Fruit fly (Drosophila melanogaster) whole organism, embryonic: ENCODE measurements around the gene CG10584.

Experiments used
- Ada2b ChIP-seq: fragments of 200-800 bp; sonication (Bioruptor generic); IDR thresholded peaks from 2 replicates; pipeline ENCODE4 v1.3.6; 2022; ENCODE audit warnings: missing biosample characterization, missing genetic modification characterization
- Atf6 ChIP-seq: fragments of 200-800 bp; sonication (Bioruptor generic); IDR thresholded peaks from 2 replicates; pipeline ENCODE4 v1.3.6; 2022; ENCODE audit warnings: missing biosample characterization, missing genetic modification characterization
- Blimp-1 ChIP-seq: fragments of 200-800 bp; sonication (Bioruptor generic); optimal IDR thresholded peaks from 3 replicates; lab custom pipeline; 2018; ENCODE audit warnings: missing biosample characterization, missing genetic modification characterization, mild to moderate bottlenecking, moderate library complexity, missing genetic modification reagents
- CG10267 ChIP-seq: fragments of 200-800 bp; sonication (Bioruptor generic); optimal IDR thresholded peaks from 2 replicates; lab custom pipeline; 2018; ENCODE audit warnings: missing biosample characterization, mild to moderate bottlenecking, missing genetic modification characterization, moderate library complexity
- CG10321 ChIP-seq: fragments of 200-800 bp; sonication (Bioruptor generic); IDR thresholded peaks from 2 replicates; pipeline ENCODE4 v1.3.6; 2022; ENCODE audit warnings: missing biosample characterization, missing genetic modification characterization
- CG11085 ChIP-seq: fragments of 200-800 bp; sonication (Bioruptor generic); IDR thresholded peaks from 2 replicates; pipeline ENCODE4 v1.3.6; 2022; ENCODE audit warnings: missing biosample characterization, missing genetic modification characterization
- CG11504 ChIP-seq: fragments of 200-800 bp; sonication (Bioruptor generic); optimal IDR thresholded peaks from 3 replicates; lab custom pipeline; 2019; ENCODE audit warnings: missing biosample characterization, mild to moderate bottlenecking, missing genetic modification characterization, moderate library complexity
- CG11723 ChIP-seq: fragments of 200-800 bp; sonication (Bioruptor generic); optimal IDR thresholded peaks from 2 replicates; lab custom pipeline; 2017; ENCODE audit warnings: missing biosample characterization, mild to moderate bottlenecking, missing genetic modification characterization
- CG12155 ChIP-seq: fragments of 200-800 bp; sonication (Bioruptor generic); optimal IDR thresholded peaks from 3 replicates; lab custom pipeline; 2016; ENCODE audit warnings: missing biosample characterization, missing genetic modification characterization
- CG12219 ChIP-seq: fragments of 200-800 bp; sonication (Bioruptor generic); optimal IDR thresholded peaks from 3 replicates; lab custom pipeline; 2018; ENCODE audit warnings: missing biosample characterization, mild to moderate bottlenecking, missing genetic modification characterization
- CG12659 ChIP-seq: fragments of 200-800 bp; sonication (Bioruptor generic); optimal IDR thresholded peaks from 3 replicates; lab custom pipeline; 2017; ENCODE audit warnings: mild to moderate bottlenecking, missing biosample characterization, missing genetic modification reagents, missing genetic modification characterization
- CG14050 ChIP-seq: fragments of 200-800 bp; sonication (Bioruptor generic); IDR thresholded peaks from 3 replicates; pipeline ENCODE4 v1.3.6; 2022; ENCODE audit warnings: missing biosample characterization, missing genetic modification characterization
- CG1603 ChIP-seq: fragments of 200-800 bp; sonication (Bioruptor generic); optimal IDR thresholded peaks from 2 replicates; lab custom pipeline; 2019; ENCODE audit warnings: missing biosample characterization, mild to moderate bottlenecking, missing genetic modification characterization, moderate library complexity
- CG1647 ChIP-seq: fragments of 200-800 bp; sonication (Bioruptor generic); optimal IDR thresholded peaks from 3 replicates; lab custom pipeline; 2016; ENCODE audit warnings: missing biosample characterization, missing genetic modification characterization
- CG17802 ChIP-seq: fragments of 200-800 bp; sonication (Bioruptor generic); optimal IDR thresholded peaks from 2 replicates; lab custom pipeline; 2018; ENCODE audit warnings: missing biosample characterization, mild to moderate bottlenecking, missing genetic modification characterization, moderate library complexity
- CG2889 ChIP-seq: fragments of 200-800 bp; sonication (Bioruptor generic); IDR thresholded peaks from 3 replicates; pipeline ENCODE4 v1.3.6; 2022; ENCODE audit warnings: missing biosample characterization, missing genetic modification characterization
- CG30403 ChIP-seq: fragments of 200-800 bp; sonication (Bioruptor generic); optimal IDR thresholded peaks from 3 replicates; lab custom pipeline; 2016; ENCODE audit warnings: missing biosample characterization, missing genetic modification characterization
- CG31388 ChIP-seq: fragments of 200-800 bp; sonication (Bioruptor generic); optimal IDR thresholded peaks from 2 replicates; lab custom pipeline; 2016; ENCODE audit warnings: missing biosample characterization, missing genetic modification characterization
- CG32767 ChIP-seq: fragments of 200-800 bp; sonication (Bioruptor generic); IDR thresholded peaks from 2 replicates; pipeline ENCODE4 v1.3.6; 2022; ENCODE audit warnings: missing biosample characterization, missing genetic modification characterization
- CG6854 ChIP-seq: fragments of 200-800 bp; sonication (Bioruptor generic); optimal IDR thresholded peaks from 3 replicates; lab custom pipeline; 2017; ENCODE audit warnings: missing biosample characterization, mild to moderate bottlenecking, missing genetic modification characterization
- CG7372 ChIP-seq: fragments of 200-800 bp; sonication (Bioruptor generic); IDR thresholded peaks from 2 replicates; pipeline ENCODE4 v1.3.6; 2022; ENCODE audit warnings: missing biosample characterization, missing genetic modification characterization
- CG7556 ChIP-seq: fragments of 200-800 bp; sonication (Bioruptor generic); optimal IDR thresholded peaks from 2 replicates; lab custom pipeline; 2017; ENCODE audit warnings: missing biosample characterization, mild to moderate bottlenecking, missing genetic modification characterization
- CG7745 ChIP-seq: fragments of 200-800 bp; sonication (Bioruptor generic); optimal IDR thresholded peaks from 2 replicates; lab custom pipeline; 2018; ENCODE audit warnings: missing biosample characterization, mild to moderate bottlenecking, missing genetic modification characterization, moderate library complexity
- CG8290 ChIP-seq, 3 experiments: fragments of 200-800 bp; sonication (Bioruptor generic); optimal IDR thresholded peaks; 2 replicates each; lab custom pipeline; 2016 to 2019; ENCODE audit warnings: missing biosample characterization in 3 of 3, missing genetic modification characterization in 3 of 3, mild to moderate bottlenecking in 2 of 3, moderate library complexity in 1 of 3
- CG8944 ChIP-seq: fragments of 200-800 bp; sonication (Bioruptor generic); optimal IDR thresholded peaks from 3 replicates; lab custom pipeline; 2016; ENCODE audit warnings: missing biosample characterization, missing genetic modification characterization
- CG9876 ChIP-seq: fragments of 200-800 bp; sonication (Bioruptor generic); optimal IDR thresholded peaks from 2 replicates; lab custom pipeline; 2016; ENCODE audit warnings: missing biosample characterization, missing genetic modification characterization
- Doc3 ChIP-seq: fragments of 200-800 bp; sonication (Bioruptor generic); IDR thresholded peaks from 3 replicates; pipeline ENCODE4 v1.3.6; 2022; ENCODE audit warnings: missing biosample characterization, missing genetic modification characterization; ENCODE audit not compliant: partially characterized antibody
- HmgZ ChIP-seq: fragments of 200-800 bp; sonication (Bioruptor generic); optimal IDR thresholded peaks from 2 replicates; lab custom pipeline; 2018; ENCODE audit warnings: missing biosample characterization, mild to moderate bottlenecking, missing genetic modification characterization
- Hr51 ChIP-seq, 2 experiments: fragments of 200-800 bp; sonication (Bioruptor generic); optimal IDR thresholded peaks; 2 replicates in 1 of 2; 3 replicates in 1 of 2; lab custom pipeline; 2016 to 2018; ENCODE audit warnings: missing biosample characterization in 2 of 2, missing genetic modification characterization in 2 of 2, mild to moderate bottlenecking in 1 of 2, moderate library complexity in 1 of 2
- Meics ChIP-seq: fragments of 200-800 bp; sonication (Bioruptor generic); optimal IDR thresholded peaks from 2 replicates; lab custom pipeline; 2017; ENCODE audit warnings: missing biosample characterization, mild to moderate bottlenecking, missing genetic modification characterization
- Neu2 ChIP-seq: fragments of 200-800 bp; sonication (Bioruptor generic); optimal IDR thresholded peaks from 3 replicates; lab custom pipeline; 2016; ENCODE audit warnings: missing biosample characterization, missing genetic modification characterization, borderline replicate concordance
- Nf-YC ChIP-seq: fragments of 200-800 bp; optimal IDR thresholded peaks from 3 replicates; lab custom pipeline; 2019; ENCODE audit warnings: missing biosample characterization, mild to moderate bottlenecking, missing genetic modification characterization, moderate library complexity
- ara ChIP-seq: fragments of 200-800 bp; sonication (Bioruptor generic); IDR thresholded peaks from 2 replicates; pipeline ENCODE4 v1.3.6; 2022; ENCODE audit warnings: missing biosample characterization, missing genetic modification characterization
- ash1 ChIP-seq: fragments of 200-800 bp; sonication (Bioruptor generic); optimal IDR thresholded peaks from 2 replicates; lab custom pipeline; 2018; ENCODE audit warnings: missing biosample characterization, mild to moderate bottlenecking, missing genetic modification characterization
- dmrt99B ChIP-seq: fragments of 200-800 bp; sonication (Bioruptor generic); optimal IDR thresholded peaks from 2 replicates; lab custom pipeline; 2018; ENCODE audit warnings: missing biosample characterization, mild to moderate bottlenecking, missing genetic modification characterization, moderate library complexity
- gt ChIP-seq: fragments of 200-800 bp; sonication (Bioruptor generic); IDR thresholded peaks from 2 replicates; pipeline ENCODE4 v1.3.6; 2022; ENCODE audit warnings: missing biosample characterization, missing genetic modification characterization
- hkb ChIP-seq, 2 experiments: fragments of 200-800 bp in 1 of 2; fragments of >200 bp in 1 of 2; sonication (Bioruptor generic) in 1 of 2; IDR thresholded peaks in 1 of 2; optimal IDR thresholded peaks in 1 of 2; 2 replicates each; pipeline versions ENCODE4 v1.3.6 to Lab custom; 2017 to 2022; ENCODE audit warnings: missing biosample characterization in 1 of 2, missing genetic modification characterization in 1 of 2
- nmo ChIP-seq: fragments of 200-800 bp; sonication (Bioruptor generic); optimal IDR thresholded peaks from 2 replicates; lab custom pipeline; 2018; ENCODE audit warnings: missing biosample characterization, mild to moderate bottlenecking, missing genetic modification characterization, moderate library complexity
- pfk ChIP-seq: fragments of 200-800 bp; sonication (Bioruptor generic); optimal IDR thresholded peaks from 2 replicates; lab custom pipeline; 2018; ENCODE audit warnings: missing biosample characterization, mild to moderate bottlenecking, missing genetic modification characterization, moderate library complexity
- phol ChIP-seq: fragments of 200-800 bp; sonication (Bioruptor generic); optimal IDR thresholded peaks from 3 replicates; lab custom pipeline; 2018; ENCODE audit warnings: missing biosample characterization, mild to moderate bottlenecking, missing genetic modification characterization, moderate library complexity
- ranshi ChIP-seq: fragments of 200-800 bp; sonication (Bioruptor generic); IDR thresholded peaks from 2 replicates; pipeline ENCODE4 v1.3.6; 2022; ENCODE audit warnings: missing biosample characterization, missing genetic modification characterization
- rib ChIP-seq: fragments of 200-800 bp; sonication (Bioruptor generic); IDR thresholded peaks from 2 replicates; pipeline ENCODE4 v1.3.6; 2022; ENCODE audit warnings: missing biosample characterization, missing genetic modification characterization
- seq ChIP-seq: fragments of 200-800 bp; sonication (Bioruptor generic); IDR thresholded peaks from 2 replicates; pipeline ENCODE4 v1.3.6; 2022; ENCODE audit warnings: missing biosample characterization, missing genetic modification characterization
- slbo ChIP-seq: fragments of 200-800 bp; sonication (Bioruptor generic); IDR thresholded peaks from 2 replicates; pipeline ENCODE4 v1.3.6; 2022; ENCODE audit warnings: missing biosample characterization, missing genetic modification characterization
- sob ChIP-seq: fragments of 200-800 bp; sonication (Bioruptor generic); IDR thresholded peaks from 2 replicates; pipeline ENCODE4 v1.3.6; 2022; ENCODE audit warnings: missing biosample characterization, missing genetic modification characterization
- vnd ChIP-seq: fragments of 200-800 bp; sonication (Bioruptor generic); IDR thresholded peaks from 3 replicates; pipeline ENCODE4 v1.3.6; 2022; ENCODE audit warnings: missing biosample characterization, missing genetic modification characterization; ENCODE audit not compliant: partially characterized antibody
- yki ChIP-seq: fragments of >200 bp; optimal IDR thresholded peaks from 3 replicates; lab custom pipeline; 2018

CG10584 gene

dm6 chr3L:21041952-21042933 is 11.1 kb upstream of the CG10584 start (continued):
- no peak for TF ChIP-seq CG6854 (GFP tag; lab: Kevin White, UChicago)
- TF ChIP-seq CG11504 (tag; lab: Kevin White, UChicago) = peak; percentile 41
- no peak for TF ChIP-seq CG10321 (GFP tag; lab: Robert Waterston, UW)
- peak; percentile 6 for TF ChIP-seq CG30403 (GFP tag; lab: Kevin White, UChicago)
- TF ChIP-seq ara (GFP tag; lab: Robert Waterston, UW) = no peak
- no peak for TF ChIP-seq CG11723
- no peak for TF ChIP-seq sob
- TF ChIP-seq slbo (GFP tag; lab: Robert Waterston, UW) = peak; percentile 50
- TF ChIP-seq CG32767 = no peak
- TF ChIP-seq phol (tag; lab: Kevin White, UChicago) = peak; percentile 40
- peak; percentile 9 for TF ChIP-seq nmo
- TF ChIP-seq CG10267 (tag; lab: Kevin White, UChicago) = no peak
- TF ChIP-seq Neu2 (GFP tag; lab: Kevin White, UChicago) = no peak
- TF ChIP-seq ranshi (GFP tag; lab: Robert Waterston, UW) = 0 out of 2 replicates have a peak, but pooled peaks have one; percentile 15
- peak in 1 of 2 experiments; percentile 59 for TF ChIP-seq Hr51 (GFP tag; optimal IDR thresholded peaks at IDR 0.05; lab: Kevin White, UChicago)
- no peak for TF ChIP-seq hkb (optimal IDR thresholded peaks at IDR 0.05; lab: Kevin White, UChicago)
- TF ChIP-seq hkb (GFP tag; IDR thresholded peaks at IDR 0.05; lab: Robert Waterston, UW) = peak; percentile 32; the same call in 1 of the 2 replicates
- TF ChIP-seq seq (GFP tag; lab: Robert Waterston, UW) = peak; percentile 47; the same call in 1 of the 2 replicates
- TF ChIP-seq CG8944 (GFP tag; lab: Kevin White, UChicago) = no peak
- no peak for TF ChIP-seq pfk (GFP tag; lab: Kevin White, UChicago)
- TF ChIP-seq CG31388 (GFP tag; lab: Kevin White, UChicago) = no peak
- no peak for TF ChIP-seq CG8290 (GFP tag; optimal IDR thresholded peaks at IDR 0.05; lab: Kevin White, UChicago)
- peak in 1 of 2 experiments; percentile 55 for TF ChIP-seq CG8290 (tag; optimal IDR thresholded peaks at IDR 0.05; lab: Kevin White, UChicago)
- peak; percentile 51 for TF ChIP-seq Meics
- TF ChIP-seq CG2889 (GFP tag; lab: Robert Waterston, UW) = no peak
- TF ChIP-seq CG7372 (GFP tag; lab: Robert Waterston, UW) = 0 out of 2 replicates have a peak, but pooled peaks have one; percentile 7
- TF ChIP-seq vnd (GFP tag; lab: Robert Waterston, UW) = no peak
- no peak; the same call in 1 of the 2 replicates for TF ChIP-seq Atf6 (GFP tag; lab: Robert Waterston, UW)
- peak; percentile 73 for TF ChIP-seq Nf-YC (tag; lab: Kevin White, UChicago)
- TF ChIP-seq CG9876 = no peak
- TF ChIP-seq Ada2b (GFP tag; lab: Robert Waterston, UW) = peak; percentile 46; the same call in 1 of the 2 replicates
- TF ChIP-seq CG12659 = peak; percentile 17
- TF ChIP-seq HmgZ (tag; lab: Kevin White, UChicago) = no peak
- peak; percentile 39 for TF ChIP-seq CG1603 (tag; lab: Kevin White, UChicago)
- TF ChIP-seq yki = no peak
- peak; percentile 25 for TF ChIP-seq CG7556
- TF ChIP-seq rib (GFP tag; lab: Robert Waterston, UW) = no peak
- TF ChIP-seq gt (GFP tag; lab: Robert Waterston, UW) = no peak
- TF ChIP-seq CG12219 = peak; percentile 11
- no peak for TF ChIP-seq CG7745 (tag; lab: Kevin White, UChicago)
- no peak for TF ChIP-seq CG12155 (GFP tag; lab: Kevin White, UChicago)
- peak; percentile 47 for TF ChIP-seq dmrt99B (tag; lab: Kevin White, UChicago)
- TF ChIP-seq CG1647 (GFP tag; lab: Kevin White, UChicago) = no peak
- 0 out of 2 replicates have a peak, but pooled peaks have one; percentile 6 for TF ChIP-seq CG11085 (GFP tag; lab: Robert Waterston, UW)
- no peak for TF ChIP-seq ash1
- peak; percentile 38; the same call in 1 of the 3 replicates for TF ChIP-seq CG14050 (GFP tag; lab: Robert Waterston, UW)
- no peak for TF ChIP-seq CG17802 (tag; lab: Kevin White, UChicago)
- peak; percentile 53 for TF ChIP-seq Blimp-1
- TF ChIP-seq Doc3 = no peak
